Fruit fly (Drosophila melanogaster) whole organism, embryonic: ENCODE results near the gene Fur2.

ENCODE experiments used
- Awh ChIP-seq: fragments of 200-800 bp; sonication (Bioruptor generic); IDR thresholded peaks from 2 replicates; pipeline ENCODE4, ENCODE4 v1.3.6; 2022; ENCODE audit warnings: missing biosample characterization, missing genetic modification characterization
- CG1024 ChIP-seq: fragments of 200-800 bp; sonication (Bioruptor generic); IDR thresholded peaks from 2 replicates; pipeline ENCODE4 v1.3.6; 2022; ENCODE audit warnings: missing biosample characterization, missing genetic modification characterization
- CG10274 ChIP-seq: fragments of 200-800 bp; sonication (Bioruptor generic); optimal IDR thresholded peaks from 3 replicates; lab custom pipeline; 2017; ENCODE audit warnings: missing biosample characterization, mild to moderate bottlenecking, missing genetic modification characterization
- CG11247 ChIP-seq: fragments of 200-800 bp; sonication (Bioruptor generic); IDR thresholded peaks from 2 replicates; pipeline ENCODE4 v1.3.6; 2022; ENCODE audit warnings: missing biosample characterization, missing genetic modification characterization
- CG11398 ChIP-seq: fragments of 200-800 bp; sonication (Bioruptor generic); optimal IDR thresholded peaks from 2 replicates; lab custom pipeline; 2016; ENCODE audit warnings: missing biosample characterization, missing genetic modification characterization
- CG11723 ChIP-seq: fragments of 200-800 bp; sonication (Bioruptor generic); optimal IDR thresholded peaks from 2 replicates; lab custom pipeline; 2017; ENCODE audit warnings: missing biosample characterization, mild to moderate bottlenecking, missing genetic modification characterization
- CG14710 ChIP-seq: fragments of 200-800 bp; sonication (Bioruptor generic); optimal IDR thresholded peaks from 3 replicates; lab custom pipeline; 2019; ENCODE audit warnings: missing biosample characterization, mild to moderate bottlenecking, missing genetic modification characterization, moderate library complexity
- CG15011 ChIP-seq: fragments of 200-800 bp; sonication (Bioruptor generic); optimal IDR thresholded peaks from 3 replicates; lab custom pipeline; 2018; ENCODE audit warnings: missing biosample characterization, mild to moderate bottlenecking, missing genetic modification characterization
- CG15269 ChIP-seq: fragments of 200-800 bp; sonication (Bioruptor generic); optimal IDR thresholded peaks from 2 replicates; lab custom pipeline; 2018; ENCODE audit warnings: missing biosample characterization, mild to moderate bottlenecking, missing genetic modification characterization, moderate library complexity
- CG17328 ChIP-seq: fragments of 200-800 bp; sonication (Bioruptor generic); IDR thresholded peaks from 2 replicates; pipeline ENCODE4 v1.3.6; 2022; ENCODE audit warnings: missing biosample characterization, missing genetic modification characterization
- CG17385 ChIP-seq: fragments of 200-800 bp; sonication (Bioruptor generic); optimal IDR thresholded peaks from 3 replicates; lab custom pipeline; 2018; ENCODE audit warnings: missing biosample characterization, mild to moderate bottlenecking, missing genetic modification characterization
- CG17829 ChIP-seq: fragments of 200-800 bp; optimal IDR thresholded peaks from 2 replicates; lab custom pipeline; 2019; ENCODE audit warnings: missing biosample characterization, mild to moderate bottlenecking, missing genetic modification characterization, moderate library complexity
- CG3065 ChIP-seq: fragments of 200-800 bp; sonication (Bioruptor generic); optimal IDR thresholded peaks from 2 replicates; lab custom pipeline; 2016; ENCODE audit warnings: missing biosample characterization, missing genetic modification characterization
- CG31365 ChIP-seq: fragments of 200-800 bp; sonication (Bioruptor generic); optimal IDR thresholded peaks from 2 replicates; lab custom pipeline; 2018; ENCODE audit warnings: missing biosample characterization, mild to moderate bottlenecking, missing genetic modification characterization
- CG3163 ChIP-seq: fragments of 200-800 bp; sonication (Bioruptor generic); optimal IDR thresholded peaks from 3 replicates; lab custom pipeline; 2016; ENCODE audit warnings: missing biosample characterization, missing genetic modification characterization
- CG6272 ChIP-seq: fragments of 200-800 bp; sonication (Bioruptor generic); IDR thresholded peaks from 2 replicates; pipeline ENCODE4 v1.3.6; 2022; ENCODE audit warnings: missing biosample characterization, missing genetic modification characterization
- CG7372 ChIP-seq: fragments of 200-800 bp; sonication (Bioruptor generic); IDR thresholded peaks from 2 replicates; pipeline ENCODE4 v1.3.6; 2022; ENCODE audit warnings: missing biosample characterization, missing genetic modification characterization
- CG7786 ChIP-seq: fragments of 200-800 bp; sonication (Bioruptor generic); optimal IDR thresholded peaks from 2 replicates; lab custom pipeline; 2016; ENCODE audit warnings: missing biosample characterization, missing genetic modification characterization
- CG9817 ChIP-seq: fragments of 200-800 bp; sonication (Bioruptor generic); optimal IDR thresholded peaks from 2 replicates; lab custom pipeline; 2018; ENCODE audit warnings: missing biosample characterization, mild to moderate bottlenecking, missing genetic modification characterization, moderate library complexity
- Camta ChIP-seq: fragments of 200-800 bp; sonication (Bioruptor generic); optimal IDR thresholded peaks from 2 replicates; lab custom pipeline; 2016; ENCODE audit warnings: missing biosample characterization, missing genetic modification characterization
- CkIIα-i1 ChIP-seq: fragments of 200-800 bp; sonication (Bioruptor generic); IDR thresholded peaks from 2 replicates; pipeline ENCODE4 v1.3.6; 2022; ENCODE audit warnings: missing biosample characterization, missing genetic modification characterization
- Doc2 ChIP-seq: fragments of 200-800 bp; sonication (Bioruptor generic); IDR thresholded peaks from 2 replicates; pipeline ENCODE4 v1.3.6; 2022; ENCODE audit warnings: missing biosample characterization, missing genetic modification characterization
- ERR ChIP-seq: fragments of 200-800 bp; sonication (Bioruptor generic); optimal IDR thresholded peaks from 2 replicates; lab custom pipeline; 2016; ENCODE audit warnings: missing biosample characterization, missing genetic modification characterization
- Elba2 ChIP-seq: fragments of 200-800 bp; sonication (Bioruptor generic); optimal IDR thresholded peaks from 3 replicates; lab custom pipeline; 2016; ENCODE audit warnings: missing biosample characterization, missing genetic modification characterization
- Gug ChIP-seq: fragments of 200-800 bp; sonication (Bioruptor generic); IDR thresholded peaks from 4 replicates; pipeline ENCODE4 v1.3.6; 2022; ENCODE audit warnings: missing biosample characterization, missing genetic modification characterization
- HHEX ChIP-seq: fragments of 200-800 bp; sonication (Bioruptor generic); optimal IDR thresholded peaks from 3 replicates; lab custom pipeline; 2017; ENCODE audit warnings: missing biosample characterization, mild to moderate bottlenecking, missing genetic modification characterization, missing genetic modification reagents
- HmgZ ChIP-seq: fragments of 200-800 bp; sonication (Bioruptor generic); optimal IDR thresholded peaks from 2 replicates; lab custom pipeline; 2018; ENCODE audit warnings: missing biosample characterization, mild to moderate bottlenecking, missing genetic modification characterization
- Hmr ChIP-seq: fragments of 200-800 bp; sonication (Bioruptor generic); optimal IDR thresholded peaks from 3 replicates; lab custom pipeline; 2017; ENCODE audit warnings: mild to moderate bottlenecking, missing biosample characterization, missing genetic modification reagents, missing genetic modification characterization
- MBD-R2 ChIP-seq: fragments of 200-800 bp; sonication (Bioruptor generic); IDR thresholded peaks from 2 replicates; pipeline ENCODE4 v1.3.6; 2022; ENCODE audit warnings: missing biosample characterization, missing genetic modification characterization
- MESR4 ChIP-seq: fragments of 200-800 bp; sonication (Bioruptor generic); optimal IDR thresholded peaks from 2 replicates; lab custom pipeline; 2018; ENCODE audit warnings: missing biosample characterization, mild to moderate bottlenecking, missing genetic modification characterization, moderate library complexity
- Mad ChIP-seq: fragments of 200-800 bp; sonication (Bioruptor generic); optimal IDR thresholded peaks from 2 replicates; lab custom pipeline; 2016; ENCODE audit warnings: missing biosample characterization, missing genetic modification characterization
- NC2β ChIP-seq: fragments of 200-800 bp; sonication (Bioruptor generic); optimal IDR thresholded peaks from 2 replicates; lab custom pipeline; 2016; ENCODE audit warnings: missing biosample characterization, missing genetic modification characterization
- Poxn ChIP-seq: fragments of 200-800 bp; sonication (Bioruptor generic); IDR thresholded peaks from 2 replicates; pipeline ENCODE4 v1.3.6; 2022; ENCODE audit warnings: missing biosample characterization, missing genetic modification characterization
- Ravus ChIP-seq: fragments of 200-800 bp; sonication (Bioruptor generic); IDR thresholded peaks from 2 replicates; pipeline ENCODE4 v1.3.6; 2022; ENCODE audit warnings: missing biosample characterization, missing genetic modification characterization
- Sox102F ChIP-seq: fragments of 200-800 bp; sonication (Bioruptor generic); optimal IDR thresholded peaks from 2 replicates; lab custom pipeline; 2018; ENCODE audit warnings: missing biosample characterization, mild to moderate bottlenecking, missing genetic modification characterization, moderate library complexity
- Trl ChIP-seq, 3 experiments: fragments of >200 bp in 2 of 3; fragments of 200-800 bp in 1 of 3; sonication (Bioruptor generic) in 1 of 3; optimal IDR thresholded peaks; 2 replicates in 1 of 3; 3 replicates in 2 of 3; lab custom pipeline; 2016 to 2017; ENCODE audit warnings: missing biosample characterization in 1 of 3, missing genetic modification characterization in 1 of 3
- YL-1 ChIP-seq: fragments of 200-800 bp; sonication (Bioruptor generic); optimal IDR thresholded peaks from 3 replicates; lab custom pipeline; 2017; ENCODE audit warnings: missing biosample characterization, mild to moderate bottlenecking, missing genetic modification characterization
- br ChIP-seq: fragments of >200 bp; optimal IDR thresholded peaks from 2 replicates; lab custom pipeline; 2017
- btn ChIP-seq: fragments of 200-800 bp; sonication (Bioruptor generic); optimal IDR thresholded peaks from 2 replicates; lab custom pipeline; 2016; ENCODE audit warnings: missing biosample characterization, missing genetic modification characterization
- cwo ChIP-seq: fragments of 200-800 bp; sonication (Bioruptor generic); optimal IDR thresholded peaks from 3 replicates; lab custom pipeline; 2017; ENCODE audit warnings: missing biosample characterization, missing genetic modification characterization, mild to moderate bottlenecking, moderate library complexity, missing genetic modification reagents
- fd64A ChIP-seq: fragments of 200-800 bp; sonication (Bioruptor generic); optimal IDR thresholded peaks from 3 replicates; lab custom pipeline; 2018; ENCODE audit warnings: missing biosample characterization, mild to moderate bottlenecking, missing genetic modification characterization
- gem ChIP-seq: fragments of 200-800 bp; sonication (Bioruptor generic); optimal IDR thresholded peaks from 2 replicates; lab custom pipeline; 2019; ENCODE audit warnings: missing biosample characterization, mild to moderate bottlenecking, missing genetic modification characterization, moderate library complexity
- grau ChIP-seq: fragments of 200-800 bp; optimal IDR thresholded peaks from 3 replicates; lab custom pipeline; 2019; ENCODE audit warnings: missing biosample characterization, mild to moderate bottlenecking, missing genetic modification characterization, moderate library complexity
- gsb-n ChIP-seq: fragments of 200-800 bp; sonication (Bioruptor generic); optimal IDR thresholded peaks from 3 replicates; lab custom pipeline; 2018; ENCODE audit warnings: missing biosample characterization, mild to moderate bottlenecking, missing genetic modification characterization
- inv ChIP-seq: fragments of 200-800 bp; sonication (Bioruptor generic); IDR thresholded peaks from 2 replicates; pipeline ENCODE4 v1.3.6; 2022; ENCODE audit warnings: missing biosample characterization, missing genetic modification characterization; ENCODE audit not compliant: partially characterized antibody
- jing ChIP-seq: fragments of 200-800 bp; sonication (Bioruptor generic); optimal IDR thresholded peaks from 2 replicates; lab custom pipeline; 2018; ENCODE audit warnings: missing biosample characterization, mild to moderate bottlenecking, missing genetic modification characterization
- mam ChIP-seq: fragments of 200-800 bp; sonication (Bioruptor generic); optimal IDR thresholded peaks from 3 replicates; lab custom pipeline; 2016; ENCODE audit warnings: missing biosample characterization, missing genetic modification characterization
- otp ChIP-seq: fragments of 200-800 bp; sonication (Bioruptor generic); IDR thresholded peaks from 3 replicates; pipeline ENCODE4, ENCODE4 v1.3.6; 2022; ENCODE audit warnings: missing biosample characterization, missing genetic modification characterization
- pnt ChIP-seq: fragments of 200-800 bp; sonication (Bioruptor generic); optimal IDR thresholded peaks from 3 replicates; lab custom pipeline; 2016; ENCODE audit warnings: missing biosample characterization, missing genetic modification characterization
- tio ChIP-seq: fragments of 200-800 bp; sonication (Bioruptor generic); optimal IDR thresholded peaks from 2 replicates; lab custom pipeline; 2017; ENCODE audit warnings: missing biosample characterization, missing genetic modification characterization, inconsistent platforms
- trh ChIP-seq: fragments of 200-800 bp; sonication (Bioruptor generic); optimal IDR thresholded peaks from 2 replicates; lab custom pipeline; 2016; ENCODE audit warnings: missing biosample characterization, missing genetic modification characterization

Gene Fur2

DNA sequence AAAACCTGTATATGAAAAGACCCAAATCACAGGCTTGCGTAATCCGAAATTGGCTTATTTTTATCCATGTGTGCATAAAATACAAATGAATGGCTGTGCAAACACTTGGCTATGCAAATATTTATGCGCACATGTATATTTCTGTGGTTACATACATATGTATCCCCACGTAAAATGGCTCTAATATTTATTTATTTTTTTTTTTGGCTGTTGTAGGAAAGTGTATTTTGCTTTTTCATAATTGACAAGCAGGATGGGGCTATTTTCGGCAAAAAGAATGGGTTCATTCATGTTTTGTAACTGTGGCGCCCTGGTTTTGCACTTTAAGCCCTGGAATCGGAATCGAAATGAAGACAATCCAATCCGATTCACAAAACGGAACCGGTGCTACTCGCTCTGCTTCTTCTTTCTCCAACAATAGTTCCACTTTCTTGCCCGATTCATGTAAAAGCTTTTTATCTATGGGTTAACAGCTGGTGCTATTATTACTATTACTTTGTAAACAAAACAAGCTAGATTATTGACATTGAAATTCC is 37.7 kb upstream of the Fur2 start (continued):
- TF ChIP-seq Camta (GFP tag; lab: Kevin White, UChicago) (peak; percentile 53), CG3163 (GFP tag; lab: Kevin White, UChicago) (peak; percentile 48), CG17328 (GFP tag; lab: Robert Waterston, UW) (peak; percentile 78), MBD-R2 (peak; percentile 71), tio (GFP tag; lab: Kevin White, UChicago) (peak; percentile 76), CG9817 (tag; lab: Kevin White, UChicago) (no peak), jing (GFP tag; lab: Kevin White, UChicago) (no peak), gem (tag; lab: Kevin White, UChicago) (peak; percentile 71), cwo (GFP tag; lab: Kevin White, UChicago) (peak; percentile 59), CG17385 (GFP tag; lab: Kevin White, UChicago) (peak; percentile 90), otp (peak; percentile 78; the same call in 2 of the 3 replicates), CG1024 (GFP tag; lab: Robert Waterston, UW) (peak; percentile 51; the same call in 1 of the 2 replicates), ERR (GFP tag; lab: Kevin White, UChicago) (peak; percentile 58), Trl (optimal IDR thresholded peaks at IDR 0.05; lab: Kevin White, UChicago) (no peak), Trl (GFP tag; optimal IDR thresholded peaks at IDR 0.05; lab: Kevin White, UChicago) (peak; percentile 67), CG11247 (GFP tag; lab: Robert Waterston, UW) (no peak), MESR4 (GFP tag; lab: Kevin White, UChicago) (peak; percentile 17), Mad (GFP tag; lab: Kevin White, UChicago) (peak; percentile 57), CG17829 (peak; percentile 61), CG7372 (GFP tag; lab: Robert Waterston, UW) (peak; percentile 55; the same call in 1 of the 2 replicates), Awh (peak; percentile 73), trh (GFP tag; lab: Kevin White, UChicago) (peak; percentile 52), Gug (GFP tag; lab: Robert Waterston, UW) (peak; percentile 83), NC2β (GFP tag; lab: Kevin White, UChicago) (peak; percentile 57), CG7786 (GFP tag; lab: Kevin White, UChicago) (peak; percentile 66), Doc2 (GFP tag; lab: Robert Waterston, UW) (no peak), pnt (GFP tag; lab: Kevin White, UChicago) (peak; percentile 43), HmgZ (tag; lab: Kevin White, UChicago) (peak; percentile 53), CG14710 (peak; percentile 34), CG11723 (GFP tag; lab: Kevin White, UChicago) (peak; percentile 62), CG15269 (tag; lab: Kevin White, UChicago) (peak; percentile 73), br (lab: Kevin White, UChicago) (no peak), mam (peak; percentile 71), YL-1 (GFP tag; lab: Kevin White, UChicago) (no peak), CG6272 (peak; percentile 53), Poxn (no peak), Sox102F (GFP tag; lab: Kevin White, UChicago) (peak; percentile 77), grau (peak; percentile 54), CkIIα-i1 (GFP tag; lab: Robert Waterston, UW) (no peak), CG10274 (GFP tag; lab: Kevin White, UChicago) (peak; percentile 43), Hmr (GFP tag; lab: Kevin White, UChicago) (peak; percentile 85), Elba2 (no peak), CG11398 (GFP tag; lab: Kevin White, UChicago) (peak; percentile 53), CG31365 (tag; lab: Kevin White, UChicago) (no peak), inv (GFP tag; lab: Robert Waterston, UW) (no peak), btn (GFP tag; lab: Kevin White, UChicago) (peak; percentile 34), HHEX (peak; percentile 68), CG3065 (GFP tag; lab: Kevin White, UChicago) (peak; percentile 11), CG15011 (peak; percentile 37), gsb-n (tag; lab: Kevin White, UChicago) (no peak), Ravus (GFP tag; lab: Robert Waterston, UW) (peak; percentile 49; the same call in 1 of the 2 replicates), fd64A (GFP tag; lab: Kevin White, UChicago) (no peak)
